Worm (Caenorhabditis elegans): ENCODE measurements around the gene srbc-66.

srbc-66 gene

DNA sequence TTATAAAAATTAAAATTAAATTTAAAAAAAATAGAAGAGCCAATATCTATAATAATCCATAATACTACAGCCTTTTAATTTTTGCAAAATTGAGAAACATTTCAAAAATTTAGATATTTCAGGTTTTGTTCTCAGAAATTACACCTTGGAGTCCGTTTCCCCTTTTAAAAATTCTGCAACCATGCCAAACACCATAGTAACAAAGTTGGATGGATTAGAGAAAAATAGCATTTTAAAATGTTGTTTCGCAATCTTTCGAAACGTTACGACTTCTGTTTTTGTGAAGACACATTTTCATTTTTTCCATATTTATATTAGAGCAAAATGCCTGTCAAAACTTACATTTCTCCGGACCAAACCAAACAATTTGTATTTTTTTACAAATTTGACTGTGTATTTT, 5.5 kb upstream of the srbc-66 start, which contains the start of gene T24A6.7:
Gene T24A6.7 (plus strand): TSS at position 301 of the 400 bp plus-strand sequence.
- TF ChIP-seq snpc-4 (tag; optimal IDR thresholded peaks at IDR 0.05) = no peak
- no peak for TF ChIP-seq dmd-6 (GFP tag; IDR thresholded peaks at IDR 0.05)
- no peak for TF ChIP-seq nhr-102 (tag; optimal IDR thresholded peaks at IDR 0.05)

DNA sequence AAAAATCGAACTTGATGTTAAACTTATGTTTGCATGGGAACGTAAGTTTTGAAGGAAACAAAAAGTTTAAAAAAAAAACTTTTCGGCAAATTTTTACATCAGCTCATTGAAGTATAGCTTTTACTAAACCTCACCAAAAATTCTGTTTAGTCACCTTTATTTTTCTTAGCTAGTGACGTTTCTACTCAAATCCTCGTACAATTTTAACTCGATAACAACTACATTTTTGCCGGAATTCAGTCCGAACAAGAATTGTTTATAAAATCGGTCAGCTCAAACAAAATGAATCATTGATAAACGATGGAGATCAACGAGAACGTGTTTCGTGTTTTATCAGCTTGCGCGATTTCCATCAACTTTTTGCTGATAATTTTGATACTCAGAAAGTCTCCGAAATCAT, 3.6 kb upstream of the srbc-66 start, which contains the start of gene str-260:
Gene str-260 (plus strand): TSS at position 301 of the 400 bp plus-strand sequence.
- TF ChIP-seq T26A8.4 (GFP tag; IDR thresholded peaks at IDR 0.05) (no peak), tag-97 (GFP tag; IDR thresholded peaks at IDR 0.05) (no peak), F26F4.8 (GFP tag; conservative IDR thresholded peaks at IDR 0.05) (no peak), zfp-2 (tag; optimal IDR thresholded peaks at IDR 0.05) (no peak), ztf-11 (tag; optimal IDR thresholded peaks at IDR 0.05) (no peak), mes-2 (tag; optimal IDR thresholded peaks at IDR 0.05; ENCODE audit: poor library complexity, severe bottlenecking) (no peak), nhr-25 (tag; optimal IDR thresholded peaks at IDR 0.05; ENCODE audit: borderline replicate concordance, insufficient read depth) (no peak), F10B5.3 (tag; optimal IDR thresholded peaks at IDR 0.05) (no peak), hlh-30 (tag; optimal IDR thresholded peaks at IDR 0.05; ENCODE audit: insufficient read depth) (no peak), F44E2.7 (GFP tag; IDR thresholded peaks at IDR 0.05) (no peak), lin-39 (tag; optimal IDR thresholded peaks at IDR 0.05) (no peak), arid-1 (GFP tag; conservative IDR thresholded peaks at IDR 0.05) (no peak), ceh-62 (tag; optimal IDR thresholded peaks at IDR 0.05) (no peak), ces-1 (GFP tag; optimal IDR thresholded peaks at IDR 0.05) (no peak), unc-62 (GFP tag; optimal IDR thresholded peaks at IDR 0.05 in 1 of 2) (no peak), unc-62 (tag; optimal IDR thresholded peaks at IDR 0.05) (no peak), daf-19 (GFP tag; conservative IDR thresholded peaks at IDR 0.05) (no peak), sdz-12 (GFP tag; optimal IDR thresholded peaks at IDR 0.05) (no peak), unc-39 (tag; optimal IDR thresholded peaks at IDR 0.05) (no peak)

DNA sequence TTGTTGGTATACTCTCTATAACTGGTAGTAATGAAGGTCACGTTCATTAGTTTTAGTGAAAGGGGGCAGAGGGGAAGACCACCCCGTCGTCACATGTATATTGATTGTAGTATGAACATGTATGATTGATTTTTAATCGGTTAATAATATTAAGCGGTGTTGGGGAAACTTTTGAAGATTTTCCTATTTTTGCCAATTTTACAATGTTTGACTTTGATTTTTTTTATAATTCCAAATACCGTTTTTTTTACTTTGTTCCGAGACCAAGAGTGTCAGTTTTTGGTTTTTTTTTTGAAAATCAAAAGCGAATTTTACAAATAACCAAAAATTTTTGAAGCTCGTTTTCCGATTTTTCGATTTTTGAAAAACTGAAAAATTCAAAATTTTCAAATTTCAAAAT, 4.8 kb downstream of the srbc-66 start, which contains the start of gene nhr-221:
Gene nhr-221 (minus strand): TSS at position 101 of the 400 bp plus-strand sequence.
- TF ChIP-seq unc-39 (tag; optimal IDR thresholded peaks at IDR 0.05) = no peak
- TF ChIP-seq daf-12 (tag; optimal IDR thresholded peaks at IDR 0.05) = no peak
- no peak for TF ChIP-seq F10B5.3 (tag; optimal IDR thresholded peaks at IDR 0.05)
- TF ChIP-seq pqm-1 (tag; optimal IDR thresholded peaks at IDR 0.05) = no peak
- TF ChIP-seq zfp-3 (GFP tag; conservative IDR thresholded peaks at IDR 0.05) = no peak
- no peak for TF ChIP-seq lin-38 (GFP tag; IDR thresholded peaks at IDR 0.05)
- no peak for TF ChIP-seq hlh-11 (tag; optimal IDR thresholded peaks at IDR 0.05)

DNA sequence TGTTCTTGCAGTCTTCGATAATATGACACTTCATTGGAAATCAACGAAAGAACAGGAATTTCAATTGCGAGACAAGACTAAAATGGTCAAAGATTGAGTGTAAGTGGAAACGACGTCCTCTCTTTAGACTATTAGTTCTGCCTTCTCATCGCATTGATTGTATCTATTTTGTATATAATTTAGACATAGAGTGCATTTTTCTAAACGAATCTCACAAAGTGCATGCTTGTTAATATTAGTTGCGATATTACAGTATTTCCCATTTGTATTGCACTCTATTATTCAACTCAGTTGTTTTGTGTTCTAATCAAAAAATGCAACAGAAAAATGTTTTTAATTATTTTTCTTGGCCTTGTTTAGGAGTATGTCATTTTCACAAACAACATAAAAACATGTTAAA, 7.8 kb downstream of the srbc-66 start, which contains the start of gene nhr-93:
Gene nhr-93 (minus strand): TSS at position 101 of the 400 bp plus-strand sequence.
- TF ChIP-seq nhr-102 (tag; optimal IDR thresholded peaks at IDR 0.05) = no peak
- TF ChIP-seq php-3 (GFP tag; IDR thresholded peaks at IDR 0.05) = no peak
- no peak for TF ChIP-seq arid-1 (GFP tag; conservative IDR thresholded peaks at IDR 0.05)
- TF ChIP-seq ceh-20 (GFP tag; IDR thresholded peaks at IDR 0.05) = no peak
- TF ChIP-seq Y48G9A.11 (GFP tag; IDR thresholded peaks at IDR 0.05) = no peak
- TF ChIP-seq zip-11 (GFP tag; IDR thresholded peaks at IDR 0.05) = no peak
- TF ChIP-seq ZK546.5 (tag; optimal IDR thresholded peaks at IDR 0.05) = no peak
- TF ChIP-seq nhr-77 (tag; optimal IDR thresholded peaks at IDR 0.05) = no peak
- TF ChIP-seq attf-4 (tag; optimal IDR thresholded peaks at IDR 0.05) = no peak
- no peak for TF ChIP-seq ztf-7 (tag; optimal IDR thresholded peaks at IDR 0.05)
- TF ChIP-seq Y75B8A.6 (GFP tag; IDR thresholded peaks at IDR 0.05) = no peak
- no peak for TF ChIP-seq mes-2 (tag; optimal IDR thresholded peaks at IDR 0.05; ENCODE audit: poor library complexity, severe bottlenecking)
- no peak for TF ChIP-seq ceh-82 (tag; optimal IDR thresholded peaks at IDR 0.05)
- TF ChIP-seq mxl-3 (GFP tag; optimal IDR thresholded peaks at IDR 0.05) = no peak
- no peak for TF ChIP-seq dmd-9 (GFP tag; IDR thresholded peaks at IDR 0.05)
